Fruit fly (Drosophila melanogaster) whole organism, wandering third instar larva: ENCODE data around the gene CG10352.

ENCODE experiments used
- CG9705 ChIP-seq: fragments of 200-800 bp; sonication (Bioruptor generic); optimal IDR thresholded peaks from 2 replicates; lab custom pipeline; 2018; ENCODE audit warnings: missing biosample characterization, mild to moderate bottlenecking, missing genetic modification characterization
- Hr78 ChIP-seq: fragments of >200 bp; optimal IDR thresholded peaks from 2 replicates; lab custom pipeline; 2017; ENCODE audit warnings: missing biosample characterization, missing genetic modification characterization
- Rel ChIP-seq, 2 experiments: fragments of 200-800 bp; sonication (Bioruptor generic) in 1 of 2; optimal IDR thresholded peaks; 2 replicates in 1 of 2; 3 replicates in 1 of 2; lab custom pipeline; 2016 to 2019; ENCODE audit warnings: mild to moderate bottlenecking in 2 of 2, missing biosample characterization in 2 of 2, missing genetic modification characterization in 2 of 2, moderate library complexity in 1 of 2
- dsf ChIP-seq: sonication (Bioruptor generic); optimal IDR thresholded peaks from 2 replicates; lab custom pipeline; 2016; ENCODE audit warnings: missing biosample characterization, missing genetic modification characterization, borderline replicate concordance
- foxo ChIP-seq, 2 experiments: fragments of 200-800 bp; sonication (Bioruptor generic); optimal IDR thresholded peaks; 2 replicates in 1 of 2; 3 replicates in 1 of 2; lab custom pipeline; 2016 to 2017; ENCODE audit warnings: missing biosample characterization in 2 of 2, missing genetic modification characterization in 2 of 2
- lola ChIP-seq: fragments of >200 bp; optimal IDR thresholded peaks from 2 replicates; lab custom pipeline; 2017; ENCODE audit warnings: missing biosample characterization, missing genetic modification characterization
- tai ChIP-seq: sonication (Bioruptor generic); optimal IDR thresholded peaks from 2 replicates; lab custom pipeline; 2016; ENCODE audit warnings: missing biosample characterization, missing genetic modification characterization
- usp ChIP-seq: fragments of >200 bp; optimal IDR thresholded peaks from 2 replicates; lab custom pipeline; 2017; ENCODE audit warnings: missing biosample characterization, missing genetic modification characterization

dm6 chrX:11872517-11872916, 4.5 kb downstream of the CG10352 start, which contains the start of gene BORCS5:
- no peak for TF ChIP-seq CG9705 (GFP tag; lab: Kevin White, UChicago)
- no peak for TF ChIP-seq dsf (GFP tag; lab: Kevin White, UChicago)
- TF ChIP-seq lola (GFP tag; lab: Kevin White, UChicago), result no peak
- TF ChIP-seq usp (GFP tag; lab: Kevin White, UChicago), result no peak
- no peak for TF ChIP-seq tai (GFP tag; lab: Kevin White, UChicago)
- TF ChIP-seq Rel (GFP tag; optimal IDR thresholded peaks at IDR 0.05; lab: Kevin White, UChicago), result no peak
- TF ChIP-seq Rel (tag; optimal IDR thresholded peaks at IDR 0.05; lab: Kevin White, UChicago), result peak; percentile 86
- peak; percentile 4 for TF ChIP-seq Hr78 (GFP tag; lab: Kevin White, UChicago)
- TF ChIP-seq foxo (GFP tag; optimal IDR thresholded peaks at IDR 0.05; lab: Kevin White, UChicago), result no peak
